Worm (Caenorhabditis elegans) whole organism, early embryonic: Measurements from ENCODE around the gene F07H5.7.

Experiments
- B0310.2 ChIP-seq: sonication (generic microtip); optimal IDR thresholded peaks from 2 replicates; lab custom pipeline; 2016; ENCODE audit warnings: mild to moderate bottlenecking, missing genetic modification characterization, missing compliant biosample characterization
- F13C5.2 ChIP-seq: sonication (generic microtip); optimal IDR thresholded peaks from 2 replicates; lab custom pipeline; 2017; ENCODE audit warnings: mild to moderate bottlenecking, missing genetic modification characterization, inconsistent platforms, missing compliant biosample characterization
- aly-1 ChIP-seq: sonication (generic microtip); optimal IDR thresholded peaks from 2 replicates; lab custom pipeline; 2016; ENCODE audit warnings: missing genetic modification characterization, missing compliant biosample characterization
- ama-1 ChIP-seq: fragments of 150-350 bp; optimal IDR thresholded peaks from 2 replicates; lab custom pipeline; 2014
- ceh-13 ChIP-seq: fragments of 200-800 bp; sonication (Bioruptor generic); optimal IDR thresholded peaks from 2 replicates; lab custom pipeline; 2018; ENCODE audit warnings: mild to moderate bottlenecking, missing genetic modification characterization, missing compliant biosample characterization
- ceh-36 ChIP-seq: sonication (generic microtip); optimal IDR thresholded peaks from 2 replicates; lab custom pipeline; 2016; ENCODE audit warnings: missing genetic modification characterization, inconsistent platforms, missing compliant biosample characterization
- ets-7 ChIP-seq: sonication (generic microtip); optimal IDR thresholded peaks from 2 replicates; lab custom pipeline; 2016; ENCODE audit warnings: missing genotype, missing genetic modification characterization, missing compliant biosample characterization
- flt-1 ChIP-seq: fragments of 200-800 bp; sonication (Bioruptor generic); IDR thresholded peaks from 2 replicates; pipeline ENCODE4 v1.3.6; 2022; ENCODE audit warnings: missing genetic modification characterization, missing compliant biosample characterization
- hmbx-1 ChIP-seq: sonication (generic microtip); optimal IDR thresholded peaks from 2 replicates; lab custom pipeline; 2016; ENCODE audit warnings: mild to moderate bottlenecking, missing genetic modification characterization, missing compliant biosample characterization
- hmg-4 ChIP-seq: fragments of 200-800 bp; sonication (Bioruptor generic); optimal IDR thresholded peaks from 2 replicates; lab custom pipeline; 2018; ENCODE audit warnings: mild to moderate bottlenecking, missing genetic modification characterization, missing compliant biosample characterization
- hnd-1 ChIP-seq: sonication (generic microtip); optimal IDR thresholded peaks from 2 replicates; lab custom pipeline; 2016; ENCODE audit warnings: missing genetic modification characterization, missing compliant biosample characterization
- pes-1 ChIP-seq: fragments of 200-800 bp; sonication (Bioruptor generic); IDR thresholded peaks from 2 replicates; pipeline ENCODE4 v1.3.6; 2022; ENCODE audit warnings: missing genetic modification reagents, missing genetic modification characterization, missing compliant biosample characterization
- scrt-1 ChIP-seq: fragments of 200-800 bp; sonication (Bioruptor generic); IDR thresholded peaks from 2 replicates; pipeline ENCODE4 v1.3.6; 2022; ENCODE audit warnings: missing genetic modification characterization, missing compliant biosample characterization
- sea-1 ChIP-seq: fragments of 200-800 bp; sonication (Bioruptor generic); conservative IDR thresholded peaks from 2 replicates; pipeline ENCODE4 v1.3.6; 2022; ENCODE audit warnings: missing genetic modification characterization, missing compliant biosample characterization
- tbx-11 ChIP-seq: fragments of 200-800 bp; sonication (Bioruptor generic); IDR thresholded peaks from 2 replicates; pipeline ENCODE4 v1.3.6; 2022; ENCODE audit warnings: missing genetic modification characterization, missing compliant biosample characterization
- tbx-37 ChIP-seq: fragments of 200-800 bp; sonication (Bioruptor generic); conservative IDR thresholded peaks from 2 replicates; pipeline ENCODE4 v1.3.6; 2022; ENCODE audit warnings: missing genetic modification reagents, missing genetic modification characterization, missing compliant biosample characterization
- tra-4 ChIP-seq: sonication (generic microtip); optimal IDR thresholded peaks from 2 replicates; lab custom pipeline; 2017; ENCODE audit warnings: missing genetic modification characterization, missing compliant biosample characterization

The F07H5.7 gene

DNA sequence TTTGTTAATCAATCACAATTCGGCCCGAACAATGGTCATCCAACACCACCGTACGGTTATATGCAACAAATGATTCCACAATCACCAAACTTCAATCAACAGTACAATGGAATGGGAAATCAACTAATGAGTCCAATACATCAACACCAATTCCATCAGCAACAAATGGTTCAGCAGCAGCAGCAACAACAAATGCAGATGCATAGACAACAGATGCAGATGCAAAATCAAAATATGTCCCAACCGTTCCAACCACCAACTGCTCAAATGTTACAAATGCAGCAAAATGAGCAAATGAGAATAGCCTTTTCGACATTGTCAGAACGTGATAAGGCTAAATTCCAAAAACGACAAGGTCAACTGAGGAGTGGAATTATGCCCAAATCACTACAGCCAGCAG is 17.5 kb downstream of the F07H5.7 start:
- TF ChIP-seq sea-1 (GFP tag; lab: Robert Waterston, UW): no peak
- no peak for TF ChIP-seq ama-1 (lab: Kevin White, UChicago)
- TF ChIP-seq aly-1: no peak
- TF ChIP-seq tra-4 (tag; lab: Kevin White, UChicago): no peak
- TF ChIP-seq tbx-11 (GFP tag; lab: Robert Waterston, UW): no peak
- no peak for TF ChIP-seq ceh-13 (GFP tag; lab: Kevin White, UChicago)
- no peak for TF ChIP-seq ets-7
- TF ChIP-seq scrt-1 (GFP tag; lab: Robert Waterston, UW): no peak
- TF ChIP-seq F13C5.2 (tag; lab: Kevin White, UChicago): no peak
- no peak for TF ChIP-seq hnd-1 (tag; lab: Kevin White, UChicago)
- TF ChIP-seq tbx-37 (GFP tag; lab: Robert Waterston, UW): no peak
- TF ChIP-seq ceh-36: no peak

DNA sequence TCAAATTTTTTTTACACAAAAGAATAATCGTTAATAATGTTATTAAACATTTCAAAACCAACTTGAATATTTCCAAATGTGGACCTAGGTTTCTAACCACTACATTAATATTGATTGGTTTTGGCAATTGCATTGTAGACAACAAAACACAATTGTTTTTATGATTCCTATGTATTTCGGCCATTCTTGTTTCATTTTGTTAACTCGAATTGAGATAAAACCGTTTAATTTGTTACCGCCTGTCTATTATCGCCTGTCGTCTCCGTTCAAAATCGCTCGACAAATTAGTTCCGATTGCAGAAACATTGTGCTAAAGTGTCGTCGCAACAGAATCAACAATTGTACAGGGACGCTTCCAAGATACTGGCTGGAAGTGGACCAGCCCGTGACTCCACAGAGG is 23.3 kb downstream of the F07H5.7 start, which contains the start of gene let-19:
TSS of gene let-19 (plus strand) at position 301 of the 400 bp plus-strand sequence.
- TF ChIP-seq ama-1 (lab: Kevin White, UChicago) (no peak), flt-1 (no peak), F13C5.2 (tag; lab: Kevin White, UChicago) (no peak), ceh-36 (no peak), ets-7 (no peak), hnd-1 (tag; lab: Kevin White, UChicago) (no peak), ceh-13 (GFP tag; lab: Kevin White, UChicago) (no peak), tbx-11 (GFP tag; lab: Robert Waterston, UW) (no peak), aly-1 (no peak), tra-4 (tag; lab: Kevin White, UChicago) (no peak), sea-1 (GFP tag; lab: Robert Waterston, UW) (no peak), pes-1 (GFP tag; lab: Robert Waterston, UW) (no peak), tbx-37 (GFP tag; lab: Robert Waterston, UW) (no peak)

DNA sequence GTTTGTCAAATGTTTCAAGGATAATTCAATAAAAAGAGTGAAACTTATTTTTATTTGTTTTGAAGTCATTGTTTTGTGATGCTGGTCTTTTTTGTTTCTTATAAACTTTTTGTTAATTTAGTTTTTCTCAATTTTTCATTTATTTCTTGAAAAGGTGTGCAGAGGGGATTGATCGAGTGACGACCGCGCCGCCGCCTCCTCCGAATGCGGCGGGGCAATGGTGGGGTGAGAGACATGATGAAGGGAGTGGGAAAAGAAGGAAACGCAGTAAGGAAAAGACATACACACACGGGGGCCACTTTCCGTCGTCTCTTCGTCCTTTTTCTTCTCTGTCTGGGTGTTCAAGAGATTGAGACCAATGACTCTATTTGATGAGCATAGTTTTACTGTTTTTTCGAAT is 24.6 kb downstream of the F07H5.7 start:
- TF ChIP-seq hmg-4 (GFP tag; lab: Kevin White, UChicago) (peak; percentile 69), tbx-37 (GFP tag; lab: Robert Waterston, UW) (no peak), F13C5.2 (tag; lab: Kevin White, UChicago) (peak; percentile 53)

DNA sequence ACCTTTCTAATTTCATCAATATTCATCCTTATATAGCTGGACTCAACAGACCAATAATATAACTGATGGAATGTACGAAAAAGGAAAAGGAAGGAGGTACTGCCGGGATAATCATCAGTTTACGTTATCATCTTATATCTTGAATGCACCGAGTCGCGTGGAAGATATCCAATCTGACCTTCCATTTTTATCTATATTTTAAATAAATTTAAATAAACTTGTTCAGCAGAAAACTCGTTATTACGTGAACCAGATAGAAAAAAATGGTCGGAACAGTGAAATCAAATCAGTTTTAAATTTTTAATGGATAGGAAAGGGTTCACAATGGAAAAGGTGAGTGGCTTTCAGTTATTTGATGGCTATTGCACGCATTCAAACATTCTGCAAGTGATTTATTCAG is 27.1 kb downstream of the F07H5.7 start, which contains the start of gene pah-1:
TSS of gene pah-1 (minus strand) at position 101 of the 400 bp plus-strand sequence.
- no peak for TF ChIP-seq B0310.2 (tag; lab: Kevin White, UChicago)

DNA sequence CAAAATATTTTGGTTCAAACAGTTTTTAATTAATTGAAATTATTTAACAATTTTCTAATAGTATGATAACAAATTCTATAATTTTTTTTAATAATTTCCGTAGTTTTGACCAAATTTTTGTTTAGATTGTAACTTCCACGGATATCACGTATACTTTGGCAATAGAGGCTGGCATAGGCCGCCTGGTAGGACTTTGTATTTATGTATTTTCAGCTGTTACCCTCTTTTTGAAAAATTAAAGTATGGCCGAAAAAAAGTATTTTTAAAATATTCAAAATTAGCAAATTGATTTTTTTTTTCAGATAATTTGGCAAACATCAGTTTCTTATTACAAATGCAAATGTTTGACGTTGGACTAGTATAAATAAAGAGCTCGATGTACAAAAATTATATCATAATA is 27.5 kb downstream of the F07H5.7 start, which contains the start of the genes nsph-1.1 and K08F8.15:
TSS of gene nsph-1.1 (plus strand) at position 301 of the 400 bp plus-strand sequence.
TSS of gene K08F8.15 (plus strand) at position 335 of the 400 bp plus-strand sequence.
- TF ChIP-seq flt-1 (no peak), B0310.2 (tag; lab: Kevin White, UChicago) (no peak), ets-7 (no peak), scrt-1 (GFP tag; lab: Robert Waterston, UW) (no peak), pes-1 (GFP tag; lab: Robert Waterston, UW) (no peak), ceh-36 (no peak), tbx-11 (GFP tag; lab: Robert Waterston, UW) (no peak), ceh-13 (GFP tag; lab: Kevin White, UChicago) (no peak), tbx-37 (GFP tag; lab: Robert Waterston, UW) (no peak), ama-1 (lab: Kevin White, UChicago) (no peak), sea-1 (GFP tag; lab: Robert Waterston, UW) (no peak)

DNA sequence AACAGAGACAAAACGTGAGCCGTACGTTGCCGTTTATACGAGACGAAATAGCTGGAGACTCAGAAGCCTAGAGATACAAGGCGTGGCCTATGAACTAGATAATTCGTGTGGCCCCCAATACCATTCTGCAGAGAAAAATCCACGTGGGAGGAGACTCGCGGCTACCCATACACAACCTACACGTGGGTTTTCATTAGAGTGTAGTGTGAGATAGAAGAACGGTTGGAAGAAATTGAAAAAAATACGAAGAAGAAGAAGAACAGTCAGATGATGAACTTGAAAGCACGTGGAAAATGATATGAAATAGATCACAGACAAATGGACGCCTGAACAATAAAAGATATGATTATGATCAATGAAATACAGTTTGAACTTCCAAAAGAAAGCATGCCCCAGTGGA is 28.8 kb downstream of the F07H5.7 start:
- TF ChIP-seq flt-1 (no peak), ama-1 (lab: Kevin White, UChicago) (no peak), ets-7 (no peak), aly-1 (no peak), hnd-1 (tag; lab: Kevin White, UChicago) (no peak), ceh-13 (GFP tag; lab: Kevin White, UChicago) (no peak), tra-4 (tag; lab: Kevin White, UChicago) (no peak), scrt-1 (GFP tag; lab: Robert Waterston, UW) (no peak), hmg-4 (GFP tag; lab: Kevin White, UChicago) (no peak), tbx-37 (GFP tag; lab: Robert Waterston, UW) (no peak), tbx-11 (GFP tag; lab: Robert Waterston, UW) (no peak), B0310.2 (tag; lab: Kevin White, UChicago) (no peak), pes-1 (GFP tag; lab: Robert Waterston, UW) (no peak), hmbx-1 (no peak), sea-1 (GFP tag; lab: Robert Waterston, UW) (no peak), ceh-36 (no peak), F13C5.2 (tag; lab: Kevin White, UChicago) (no peak)

DNA sequence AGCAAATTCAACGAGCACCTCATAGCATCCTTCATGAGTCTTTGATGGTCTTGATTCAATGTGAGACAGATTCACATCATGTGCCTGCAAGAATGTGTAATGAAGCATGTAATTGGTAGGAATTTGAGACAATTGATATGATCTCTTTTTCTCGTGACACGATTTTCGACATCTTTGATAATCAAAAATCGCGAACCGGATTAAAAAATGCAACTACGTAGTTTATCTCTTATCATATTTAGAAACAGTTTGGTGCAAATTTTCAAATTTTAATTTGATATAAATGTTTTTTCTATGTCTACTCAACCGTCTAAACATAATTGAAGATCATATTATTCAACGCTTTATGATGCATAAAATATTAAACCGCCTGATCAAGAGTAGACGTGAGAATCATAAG is 29.6 kb downstream of the F07H5.7 start:
- TF ChIP-seq sea-1 (GFP tag; lab: Robert Waterston, UW) (no peak), B0310.2 (tag; lab: Kevin White, UChicago) (no peak), ceh-36 (no peak), hnd-1 (tag; lab: Kevin White, UChicago) (no peak), ets-7 (no peak), scrt-1 (GFP tag; lab: Robert Waterston, UW) (no peak), hmbx-1 (no peak), flt-1 (no peak), pes-1 (GFP tag; lab: Robert Waterston, UW) (no peak), tbx-11 (GFP tag; lab: Robert Waterston, UW) (no peak), aly-1 (no peak), hmg-4 (GFP tag; lab: Kevin White, UChicago) (no peak), tbx-37 (GFP tag; lab: Robert Waterston, UW) (no peak), ceh-13 (GFP tag; lab: Kevin White, UChicago) (no peak), tra-4 (tag; lab: Kevin White, UChicago) (no peak)

DNA sequence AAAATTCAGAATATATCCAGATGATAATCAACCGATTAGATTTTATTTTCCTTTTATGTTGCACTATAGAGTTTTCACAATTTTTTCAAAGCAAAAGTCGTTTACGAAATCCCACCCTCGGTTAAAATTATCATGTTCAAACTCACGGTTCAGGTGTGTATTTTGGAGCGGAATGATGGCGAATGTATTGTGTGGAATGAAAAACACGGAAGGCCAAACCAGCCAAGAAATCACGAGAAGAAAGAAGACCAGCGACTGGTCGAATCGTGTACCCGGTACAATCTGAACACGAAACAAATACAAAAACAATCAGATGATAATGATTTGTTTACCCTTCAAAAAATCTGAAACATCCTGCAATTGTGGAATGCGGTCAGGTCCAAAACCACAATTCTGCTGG is 30.6 kb downstream of the F07H5.7 start:
- no peak for TF ChIP-seq hmg-4 (GFP tag; lab: Kevin White, UChicago)
- TF ChIP-seq hmbx-1: no peak
- TF ChIP-seq tra-4 (tag; lab: Kevin White, UChicago): no peak
- TF ChIP-seq ama-1 (lab: Kevin White, UChicago): no peak
- TF ChIP-seq ceh-36: no peak
- TF ChIP-seq B0310.2 (tag; lab: Kevin White, UChicago): no peak
- no peak for TF ChIP-seq scrt-1 (GFP tag; lab: Robert Waterston, UW)
- TF ChIP-seq hnd-1 (tag; lab: Kevin White, UChicago): no peak
- no peak for TF ChIP-seq tbx-11 (GFP tag; lab: Robert Waterston, UW)
- TF ChIP-seq ets-7: no peak
- TF ChIP-seq flt-1: no peak
- no peak for TF ChIP-seq tbx-37 (GFP tag; lab: Robert Waterston, UW)
- TF ChIP-seq sea-1 (GFP tag; lab: Robert Waterston, UW): no peak
- TF ChIP-seq ceh-13 (GFP tag; lab: Kevin White, UChicago): no peak
